Worm (Caenorhabditis elegans) whole organism, L1 larva: ENCODE data around the gene Y75B8A.19.

Experiments
- C04F5.9 ChIP-seq: sonication (generic microtip); optimal IDR thresholded peaks from 2 replicates; lab custom pipeline; 2016; ENCODE audit warnings: missing genetic modification characterization, missing compliant biosample characterization
- C16A3.4 ChIP-seq: fragments of 150-350 bp; optimal IDR thresholded peaks from 2 replicates; lab custom pipeline; 2014; ENCODE audit warnings: missing biosample characterization, missing genetic modification characterization
- aha-1 ChIP-seq: fragments of 150-350 bp; optimal IDR thresholded peaks from 2 replicates; lab custom pipeline; 2014; ENCODE audit warnings: missing biosample characterization, missing genetic modification characterization
- alr-1 ChIP-seq: fragments of 200-800 bp; sonication (Bioruptor generic); optimal IDR thresholded peaks from 2 replicates; lab custom pipeline; 2018; ENCODE audit warnings: borderline replicate concordance, mild to moderate bottlenecking, missing genetic modification characterization, missing compliant biosample characterization
- aly-2 ChIP-seq: fragments of 150-350 bp; optimal IDR thresholded peaks from 2 replicates; lab custom pipeline; 2014; ENCODE audit warnings: missing biosample characterization, missing genetic modification characterization
- blmp-1 ChIP-seq: fragments of 150-350 bp; optimal IDR thresholded peaks from 2 replicates; lab custom pipeline; 2014; ENCODE audit warnings: missing biosample characterization, missing genetic modification characterization
- ceh-63 ChIP-seq: fragments of 200-800 bp; sonication (Bioruptor generic); optimal IDR thresholded peaks from 2 replicates; lab custom pipeline; 2018; ENCODE audit warnings: mild to moderate bottlenecking, missing genetic modification characterization, missing compliant biosample characterization
- ceh-82 ChIP-seq, 3 experiments: fragments of 150-350 bp in 1 of 3; sonication (generic microtip) in 2 of 3; optimal IDR thresholded peaks; 2 replicates each; lab custom pipeline; 2014 to 2017; ENCODE audit warnings: missing biosample characterization in 3 of 3, missing genetic modification characterization in 3 of 3
- ceh-90 ChIP-seq: sonication (generic microtip); optimal IDR thresholded peaks from 2 replicates; lab custom pipeline; 2016; ENCODE audit warnings: missing genetic modification characterization, missing compliant biosample characterization
- dpl-1 ChIP-seq, 3 experiments: fragments of 150-350 bp in 2 of 3; sonication (generic microtip) in 1 of 3; optimal IDR thresholded peaks; 2 replicates each; lab custom pipeline; 2014 to 2017; ENCODE audit warnings: missing biosample characterization in 3 of 3, missing genetic modification characterization in 3 of 3, missing genetic modification reagents in 3 of 3
- dsc-1 ChIP-seq: sonication (generic microtip); optimal IDR thresholded peaks from 2 replicates; lab custom pipeline; 2016; ENCODE audit warnings: mild to moderate bottlenecking, missing genetic modification characterization, missing compliant biosample characterization
- efl-1 ChIP-seq, 4 experiments: fragments of 150-350 bp; optimal IDR thresholded peaks in 3 of 4; peaks in 1 of 4; 1 replicate in 1 of 4; 2 replicates in 3 of 4; lab custom pipeline; 2014; ENCODE audit warnings: missing biosample characterization in 2 of 4, missing genetic modification characterization in 2 of 4, missing genetic modification reagents in 2 of 4
- egl-13 ChIP-seq: sonication (generic microtip); optimal IDR thresholded peaks from 2 replicates; lab custom pipeline; 2016; ENCODE audit warnings: missing genotype, missing genetic modification reagents, missing genetic modification characterization, missing compliant biosample characterization
- egl-27 ChIP-seq, 2 experiments: fragments of 150-350 bp in 1 of 2; sonication (generic microtip); optimal IDR thresholded peaks; 3 replicates each; lab custom pipeline; 2017 to 2018; ENCODE audit warnings: missing biosample characterization in 2 of 2, missing genetic modification characterization in 2 of 2, missing genetic modification reagents in 2 of 2
- elt-3 ChIP-seq, 6 experiments: fragments of 150-350 bp in 1 of 6; sonication (generic microtip); optimal IDR thresholded peaks; 2 replicates each; lab custom pipeline; 2017 to 2018; ENCODE audit warnings: missing biosample characterization in 6 of 6, missing genetic modification characterization in 6 of 6, inconsistent platforms in 1 of 6
- fkh-4 ChIP-seq: sonication (generic microtip); optimal IDR thresholded peaks from 2 replicates; lab custom pipeline; 2016; ENCODE audit warnings: missing compliant biosample characterization, missing genetic modification characterization, borderline replicate concordance
- fkh-8 ChIP-seq: sonication (generic microtip); optimal IDR thresholded peaks from 2 replicates; lab custom pipeline; 2016; ENCODE audit warnings: mild to moderate bottlenecking, missing genetic modification characterization, missing compliant biosample characterization
- fos-1 ChIP-seq: fragments of 150-350 bp; optimal IDR thresholded peaks from 2 replicates; lab custom pipeline; 2014; ENCODE audit warnings: missing biosample characterization, missing genetic modification characterization
- grh-1 ChIP-seq: fragments of 200-800 bp; sonication (Bioruptor generic); IDR thresholded peaks from 2 replicates; pipeline ENCODE4 v1.3.6; 2022; ENCODE audit warnings: missing genetic modification reagents, missing genetic modification characterization, missing compliant biosample characterization
- hlh-17 ChIP-seq: fragments of 200-800 bp; sonication (Bioruptor generic); optimal IDR thresholded peaks from 2 replicates; lab custom pipeline; 2018; ENCODE audit warnings: missing genetic modification characterization, mild to moderate bottlenecking, missing compliant biosample characterization, moderate library complexity, borderline replicate concordance
- hlh-4 ChIP-seq: sonication (generic microtip); optimal IDR thresholded peaks from 2 replicates; lab custom pipeline; 2016; ENCODE audit warnings: mild to moderate bottlenecking, missing genetic modification characterization, missing compliant biosample characterization
- irx-1 ChIP-seq: sonication (generic microtip); optimal IDR thresholded peaks from 2 replicates; lab custom pipeline; 2016; ENCODE audit warnings: missing genetic modification characterization, missing compliant biosample characterization
- isw-1 ChIP-seq: fragments of 200-800 bp; sonication (Bioruptor generic); IDR thresholded peaks from 2 replicates; pipeline ENCODE4 v1.3.6; 2022; ENCODE audit warnings: missing genetic modification characterization, missing compliant biosample characterization
- jun-1 ChIP-seq: fragments of 150-350 bp; optimal IDR thresholded peaks from 2 replicates; lab custom pipeline; 2014; ENCODE audit warnings: missing biosample characterization, missing genetic modification reagents, missing genetic modification characterization
- lin-13 ChIP-seq: fragments of 150-350 bp; optimal IDR thresholded peaks from 2 replicates; lab custom pipeline; 2014; ENCODE audit warnings: missing biosample characterization, missing genetic modification reagents, missing genetic modification characterization
- lin-14 ChIP-seq: fragments of 200-800 bp; sonication (Bioruptor generic); optimal IDR thresholded peaks from 2 replicates; lab custom pipeline; 2018; ENCODE audit warnings: mild to moderate bottlenecking, missing genetic modification characterization, moderate library complexity, missing compliant biosample characterization
- lin-35 ChIP-seq, 2 experiments: fragments of 150-350 bp; optimal IDR thresholded peaks; 2 replicates each; lab custom pipeline; 2014; ENCODE audit warnings: missing biosample characterization in 2 of 2, missing genetic modification characterization in 2 of 2, missing genetic modification reagents in 2 of 2
- lin-39 ChIP-seq: fragments of 150-350 bp; optimal IDR thresholded peaks from 2 replicates; lab custom pipeline; 2014; ENCODE audit warnings: missing biosample characterization, missing genetic modification reagents, missing genetic modification characterization
- lsy-2 ChIP-seq, 2 experiments: fragments of 150-350 bp; optimal IDR thresholded peaks; 2 replicates each; lab custom pipeline; 2014; ENCODE audit warnings: missing biosample characterization in 2 of 2, missing genetic modification characterization in 2 of 2
- mab-9 ChIP-seq: fragments of 200-800 bp; sonication (Bioruptor generic); IDR thresholded peaks from 2 replicates; pipeline ENCODE4 v1.3.6; 2022; ENCODE audit warnings: missing genetic modification reagents, missing genetic modification characterization, missing compliant biosample characterization
- nhr-11 ChIP-seq: fragments of 150-350 bp; optimal IDR thresholded peaks from 2 replicates; lab custom pipeline; 2014; ENCODE audit warnings: missing biosample characterization, missing genetic modification characterization
- nhr-19 ChIP-seq: fragments of 200-800 bp; sonication (Bioruptor generic); conservative IDR thresholded peaks from 2 replicates; pipeline ENCODE4 v1.3.6; 2022; ENCODE audit warnings: missing genetic modification characterization, missing compliant biosample characterization
- nhr-71 ChIP-seq: sonication (generic microtip); optimal IDR thresholded peaks from 2 replicates; lab custom pipeline; 2016; ENCODE audit warnings: mild to moderate bottlenecking, missing genetic modification characterization, moderate library complexity, missing compliant biosample characterization
- nhr-76 ChIP-seq: sonication (generic microtip); optimal IDR thresholded peaks from 2 replicates; lab custom pipeline; 2017; ENCODE audit warnings: missing biosample characterization, missing genetic modification characterization
- nhr-85 ChIP-seq: sonication (generic microtip); peaks from one replicate; lab custom pipeline; 2016; ENCODE audit warnings: missing genetic modification characterization, inconsistent platforms, missing compliant biosample characterization
- nhr-90 ChIP-seq: sonication (generic microtip); optimal IDR thresholded peaks from 2 replicates; lab custom pipeline; 2016; ENCODE audit warnings: mild to moderate bottlenecking, missing genetic modification characterization, missing compliant biosample characterization; ENCODE audit not compliant: poor library complexity
- pax-3 ChIP-seq: fragments of 200-800 bp; sonication (Bioruptor generic); optimal IDR thresholded peaks from 2 replicates; lab custom pipeline; 2018; ENCODE audit warnings: mild to moderate bottlenecking, missing genetic modification characterization, moderate library complexity, missing compliant biosample characterization
- snpc-4 ChIP-seq: fragments of 150-350 bp; optimal IDR thresholded peaks from 2 replicates; lab custom pipeline; 2014; ENCODE audit warnings: missing biosample characterization, missing genetic modification characterization
- snu-23 ChIP-seq: sonication (generic microtip); optimal IDR thresholded peaks from 2 replicates; lab custom pipeline; 2016; ENCODE audit warnings: missing genetic modification characterization, missing compliant biosample characterization
- sup-37 ChIP-seq: fragments of 200-800 bp; sonication (Bioruptor generic); optimal IDR thresholded peaks from 2 replicates; lab custom pipeline; 2018; ENCODE audit warnings: mild to moderate bottlenecking, missing genetic modification characterization, missing compliant biosample characterization
- swsn-7 ChIP-seq: sonication (generic microtip); optimal IDR thresholded peaks from 2 replicates; lab custom pipeline; 2016; ENCODE audit warnings: missing genetic modification characterization, missing compliant biosample characterization
- tbx-2 ChIP-seq: sonication (generic microtip); optimal IDR thresholded peaks from 2 replicates; lab custom pipeline; 2016; ENCODE audit warnings: missing genetic modification characterization, missing compliant biosample characterization
- unc-130 ChIP-seq: fragments of 150-350 bp; optimal IDR thresholded peaks from 2 replicates; lab custom pipeline; 2017; ENCODE audit warnings: missing biosample characterization, missing genetic modification characterization, inconsistent platforms
- unc-86 ChIP-seq: sonication (generic microtip); optimal IDR thresholded peaks from 2 replicates; lab custom pipeline; 2016; ENCODE audit warnings: missing genetic modification characterization, missing compliant biosample characterization
- zag-1 ChIP-seq: fragments of 150-350 bp; optimal IDR thresholded peaks from 2 replicates; lab custom pipeline; 2014; ENCODE audit warnings: missing biosample characterization, missing genetic modification characterization
- zip-4 ChIP-seq: fragments of 200-800 bp; sonication (Bioruptor generic); optimal IDR thresholded peaks from 2 replicates; lab custom pipeline; 2018; ENCODE audit warnings: mild to moderate bottlenecking, missing genetic modification characterization, moderate library complexity, missing compliant biosample characterization
- ztf-4 ChIP-seq: fragments of 150-350 bp; optimal IDR thresholded peaks from 2 replicates; lab custom pipeline; 2014; ENCODE audit warnings: missing biosample characterization, missing genetic modification characterization

Y75B8A.19 gene

ce11 chrIII:12273598-12274090 is 47.2 kb downstream of the Y75B8A.19 start, which contains the start of the genes Y75B8A.24 and Y75B8A.25 (continued):
- TF ChIP-seq nhr-11, result peak; percentile 48
- peak; percentile 26 for TF ChIP-seq fos-1 (tag; lab: Kevin White, UChicago)
- TF ChIP-seq nhr-90, result peak; percentile 95
- TF ChIP-seq lin-14 (GFP tag; lab: Kevin White, UChicago), result no peak
- no peak for TF ChIP-seq alr-1 (tag; lab: Kevin White, UChicago)
- TF ChIP-seq hlh-4 (tag; lab: Kevin White, UChicago), result peak; percentile 36
- TF ChIP-seq nhr-71 (tag; lab: Kevin White, UChicago), result peak; percentile 92
- TF ChIP-seq C04F5.9 (tag; lab: Kevin White, UChicago), result peak; percentile 89
- peak; percentile 81 for TF ChIP-seq isw-1 (GFP tag; lab: Robert Waterston, UW)
- no peak for TF ChIP-seq nhr-76
- peak; percentile 85 for TF ChIP-seq pax-3
- peak; percentile 86 for TF ChIP-seq mab-9 (GFP tag; lab: Robert Waterston, UW)
- TF ChIP-seq lin-35 (GFP tag; optimal IDR thresholded peaks at IDR 0.05; lab: Kevin White, UChicago), result peak; percentile 83 to 84
- TF ChIP-seq nhr-19 (GFP tag; lab: Robert Waterston, UW), result peak; percentile 86
- TF ChIP-seq zag-1 (tag; lab: Kevin White, UChicago), result no peak
- TF ChIP-seq C16A3.4 (tag; lab: Kevin White, UChicago), result peak; percentile 21
- TF ChIP-seq snpc-4 (tag; lab: Kevin White, UChicago), result peak; percentile 87
- peak; percentile 87 to 90 for TF ChIP-seq efl-1 (optimal IDR thresholded peaks at IDR 0.05; lab: Kevin White, UChicago)
- peak; percentile 85 to 98 for TF ChIP-seq efl-1 (GFP tag; optimal IDR thresholded peaks at IDR 0.05 in 1 of 2; lab: Kevin White, UChicago)
- peak; percentile 78 for TF ChIP-seq lin-39 (tag; lab: Kevin White, UChicago)
- TF ChIP-seq tbx-2 (tag; lab: Kevin White, UChicago), result peak; percentile 93
- peak in 1 of 6 experiments; percentile 55 for TF ChIP-seq elt-3 (tag; optimal IDR thresholded peaks at IDR 0.05; lab: Kevin White, UChicago)
- TF ChIP-seq blmp-1, result peak; percentile 26
- TF ChIP-seq unc-86 (tag; lab: Kevin White, UChicago), result peak; percentile 76
- no peak for TF ChIP-seq egl-27 (tag; optimal IDR thresholded peaks at IDR 0.05; lab: Kevin White, UChicago)
- peak; percentile 46 for TF ChIP-seq lin-13 (GFP tag; lab: Kevin White, UChicago)
- TF ChIP-seq ztf-4 (tag; lab: Kevin White, UChicago), result no peak
- peak; percentile 75 for TF ChIP-seq sup-37 (GFP tag; lab: Kevin White, UChicago)
- TF ChIP-seq zip-4 (GFP tag; lab: Kevin White, UChicago), result peak; percentile 31
- peak; percentile 93 for TF ChIP-seq egl-13 (tag; lab: Kevin White, UChicago)
- TF ChIP-seq ceh-63 (GFP tag; lab: Kevin White, UChicago), result no peak
- peak; percentile 95 for TF ChIP-seq ceh-90 (tag; lab: Kevin White, UChicago)

DNA sequence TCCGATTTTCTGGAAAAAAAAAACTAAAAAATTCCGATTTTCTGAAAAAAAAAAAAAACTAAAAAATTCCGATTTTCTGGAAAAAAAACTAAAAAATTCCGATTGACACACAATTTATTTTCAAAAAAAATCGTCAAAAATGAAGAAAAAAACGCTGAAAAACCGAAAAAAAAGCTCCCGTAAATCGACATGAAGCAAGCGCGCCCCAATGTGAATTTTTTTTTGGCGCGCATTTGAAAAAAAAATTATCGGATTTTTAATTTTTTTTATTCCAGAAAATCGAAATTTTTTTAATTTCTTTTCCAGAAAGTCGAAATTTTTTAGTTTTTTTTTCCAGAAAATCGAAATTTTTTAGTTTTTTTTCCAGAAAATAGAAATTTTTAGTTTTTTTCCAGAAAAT is 52.3 kb downstream of the Y75B8A.19 start:
- TF ChIP-seq aha-1 (no peak), tbx-2 (tag; lab: Kevin White, UChicago) (peak; percentile 18), fkh-8 (tag; lab: Kevin White, UChicago) (no peak), nhr-19 (GFP tag; lab: Robert Waterston, UW) (peak; percentile 22; the same call in 1 of the 2 replicates), elt-3 (tag; optimal IDR thresholded peaks at IDR 0.05; lab: Kevin White, UChicago) (no peak), irx-1 (peak; percentile 2), ceh-90 (tag; lab: Kevin White, UChicago) (peak; percentile 11), fkh-4 (no peak), unc-86 (tag; lab: Kevin White, UChicago) (no peak), nhr-85 (tag; lab: Kevin White, UChicago) (no peak), blmp-1 (no peak), fos-1 (tag; lab: Kevin White, UChicago) (no peak), dsc-1 (tag; lab: Kevin White, UChicago) (peak; percentile 24), jun-1 (no peak), unc-130 (tag; lab: Kevin White, UChicago) (no peak), nhr-71 (tag; lab: Kevin White, UChicago) (no peak), aly-2 (tag; lab: Kevin White, UChicago) (no peak), lin-35 (GFP tag; optimal IDR thresholded peaks at IDR 0.05; lab: Kevin White, UChicago) (peak; percentile 87 to 92), lin-13 (GFP tag; lab: Kevin White, UChicago) (no peak), efl-1 (optimal IDR thresholded peaks at IDR 0.05; lab: Kevin White, UChicago) (peak in 1 of 2 experiments; percentile 92), efl-1 (GFP tag; optimal IDR thresholded peaks at IDR 0.05 in 1 of 2; lab: Kevin White, UChicago) (peak; percentile 88 to 99), nhr-76 (no peak), hlh-17 (GFP tag; lab: Kevin White, UChicago) (no peak), lsy-2 (tag; optimal IDR thresholded peaks at IDR 0.05; lab: Kevin White, UChicago) (peak; percentile 23 to 45), pax-3 (no peak), snu-23 (peak; percentile 36), grh-1 (GFP tag; lab: Robert Waterston, UW) (no peak), ceh-82 (tag; optimal IDR thresholded peaks at IDR 0.05; lab: Kevin White, UChicago) (peak in 1 of 3 experiments; percentile 7), lin-39 (tag; lab: Kevin White, UChicago) (no peak), dpl-1 (GFP tag; optimal IDR thresholded peaks at IDR 0.05; lab: Kevin White, UChicago) (peak; percentile 82 to 87 (median 87)), swsn-7 (no peak)
